Fruit fly (Drosophila melanogaster) whole organism, pupa: ENCODE measurements around the gene CG4666.

Experiments
- CG12605 ChIP-seq: fragments of 200-800 bp; sonication (Bioruptor generic); IDR thresholded peaks from 2 replicates; pipeline ENCODE4 v1.3.6; 2022; ENCODE audit warnings: missing biosample characterization, missing genetic modification characterization
- CG14655 ChIP-seq: fragments of 200-800 bp; sonication (Bioruptor generic); optimal IDR thresholded peaks from 3 replicates; lab custom pipeline; 2017; ENCODE audit warnings: mild to moderate bottlenecking, missing biosample characterization, missing genetic modification reagents, missing genetic modification characterization
- CG17806 ChIP-seq: fragments of 200-800 bp; sonication (Bioruptor generic); optimal IDR thresholded peaks from 2 replicates; lab custom pipeline; 2018; ENCODE audit warnings: missing biosample characterization, mild to moderate bottlenecking, missing genetic modification characterization, moderate library complexity
- CG34367 ChIP-seq: fragments of 200-800 bp; sonication (Bioruptor generic); optimal IDR thresholded peaks from 2 replicates; lab custom pipeline; 2018; ENCODE audit warnings: missing biosample characterization, mild to moderate bottlenecking, missing genetic modification characterization
- CG4496 ChIP-seq: fragments of 200-800 bp; sonication (Bioruptor generic); IDR thresholded peaks from 3 replicates; pipeline ENCODE4 v1.3.6; 2022; ENCODE audit warnings: missing biosample characterization, missing genetic modification characterization
- CG8301 ChIP-seq: fragments of 200-800 bp; sonication (Bioruptor generic); optimal IDR thresholded peaks from 2 replicates; lab custom pipeline; 2018; ENCODE audit warnings: missing biosample characterization, mild to moderate bottlenecking, missing genetic modification characterization
- D1 ChIP-seq: fragments of 200-800 bp; sonication (Bioruptor generic); optimal IDR thresholded peaks from 2 replicates; lab custom pipeline; 2018; ENCODE audit warnings: missing biosample characterization, mild to moderate bottlenecking, missing genetic modification characterization, moderate library complexity
- EcR ChIP-seq: fragments of 200-800 bp; sonication (Bioruptor generic); optimal IDR thresholded peaks from 3 replicates; lab custom pipeline; 2019; ENCODE audit warnings: missing biosample characterization, missing genetic modification characterization, mild to moderate bottlenecking, moderate library complexity, missing genetic modification reagents
- Pif1B ChIP-seq: fragments of 200-800 bp; sonication (Bioruptor generic); optimal IDR thresholded peaks from 3 replicates; lab custom pipeline; 2016; ENCODE audit warnings: missing biosample characterization, missing genetic modification characterization
- fd96Ca ChIP-seq: fragments of 200-800 bp; sonication (Bioruptor generic); IDR thresholded peaks from 3 replicates; pipeline ENCODE4 v1.3.6; 2022; ENCODE audit warnings: missing biosample characterization, missing genetic modification characterization
- rn ChIP-seq: fragments of 200-800 bp; sonication (Bioruptor generic); IDR thresholded peaks from 2 replicates; pipeline ENCODE4 v1.3.6; 2022; ENCODE audit warnings: missing biosample characterization, missing genetic modification characterization

- no peak for TF ChIP-seq D1
- TF ChIP-seq CG34367, result no peak
- TF ChIP-seq fd96Ca (GFP tag; lab: Robert Waterston, UW), result no peak
- TF ChIP-seq rn (GFP tag; lab: Robert Waterston, UW), result no peak
- TF ChIP-seq CG4496 (GFP tag; lab: Robert Waterston, UW), result 0 out of 3 replicates have a peak, but pooled peaks have one; percentile 31
- TF ChIP-seq CG17806 (tag; lab: Kevin White, UChicago), result no peak
- no peak for TF ChIP-seq CG12605 (GFP tag; lab: Robert Waterston, UW)
- no peak for TF ChIP-seq Pif1B (GFP tag; lab: Kevin White, UChicago)
- TF ChIP-seq CG8301 (tag; lab: Kevin White, UChicago), result no peak
- no peak for TF ChIP-seq EcR
- TF ChIP-seq CG14655 (GFP tag; lab: Kevin White, UChicago), result no peak
These were observed 42.2 kb downstream of the CG4666 start for dm6 chrX:6035359-6035758.
